Worm (Caenorhabditis elegans): ENCODE data around the gene B0507.7.
A peak's percentile ranks its signal among the peaks of the same experiment; 100 is the strongest.

Gene B0507.7

ce11 chrV:8786245-8786644 is 27.7 kb upstream of the B0507.7 start, which contains the start of gene sup-37:
Gene sup-37 (plus strand): TSS chrV:8786545.
- TF ChIP-seq nhr-12 (tag; optimal IDR thresholded peaks at IDR 0.05) (no peak), egl-27 (tag; optimal IDR thresholded peaks at IDR 0.05) (no peak), lin-11 (tag; optimal IDR thresholded peaks at IDR 0.05) (no peak), mab-5 (tag; optimal IDR thresholded peaks at IDR 0.05) (no peak), ZK546.5 (tag; optimal IDR thresholded peaks at IDR 0.05) (no peak), crh-2 (tag; optimal IDR thresholded peaks at IDR 0.05) (no peak), fos-1 (tag; optimal IDR thresholded peaks at IDR 0.05) (no peak), F13H6.1 (tag; optimal IDR thresholded peaks at IDR 0.05) (no peak), nhr-237 (tag; optimal IDR thresholded peaks at IDR 0.05) (no peak), ztf-4 (tag; optimal IDR thresholded peaks at IDR 0.05) (no peak), unc-62 (GFP tag; optimal IDR thresholded peaks at IDR 0.05) (no peak)

DNA sequence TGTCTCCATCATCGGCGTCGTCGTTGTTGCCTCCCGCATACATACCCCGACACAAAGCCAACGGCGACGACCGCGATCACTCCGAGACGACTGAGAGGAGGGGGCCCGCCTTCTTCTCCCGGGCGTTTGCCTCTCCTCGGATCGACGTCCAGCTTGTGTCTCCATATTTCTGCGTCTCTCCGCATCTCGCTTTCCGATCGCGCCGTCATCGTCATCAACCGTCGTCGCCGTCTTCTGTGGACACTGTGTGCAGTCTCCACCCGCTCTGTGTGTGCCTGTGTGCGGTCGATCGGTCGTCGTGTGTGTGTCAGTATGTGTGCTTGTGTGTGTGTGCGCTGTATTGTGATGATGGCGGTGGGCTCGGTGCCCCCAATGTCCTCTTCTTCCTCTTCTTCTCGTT is 27.0 kb upstream of the B0507.7 start:
- TF ChIP-seq F13H6.1 (tag; optimal IDR thresholded peaks at IDR 0.05) = peak; percentile 50
- TF ChIP-seq nhr-77 (tag; optimal IDR thresholded peaks at IDR 0.05) = no peak
- TF ChIP-seq nhr-129 (tag; optimal IDR thresholded peaks at IDR 0.05) = peak; percentile 72
- peak; percentile 30 for TF ChIP-seq fos-1 (tag; optimal IDR thresholded peaks at IDR 0.05)

DNA sequence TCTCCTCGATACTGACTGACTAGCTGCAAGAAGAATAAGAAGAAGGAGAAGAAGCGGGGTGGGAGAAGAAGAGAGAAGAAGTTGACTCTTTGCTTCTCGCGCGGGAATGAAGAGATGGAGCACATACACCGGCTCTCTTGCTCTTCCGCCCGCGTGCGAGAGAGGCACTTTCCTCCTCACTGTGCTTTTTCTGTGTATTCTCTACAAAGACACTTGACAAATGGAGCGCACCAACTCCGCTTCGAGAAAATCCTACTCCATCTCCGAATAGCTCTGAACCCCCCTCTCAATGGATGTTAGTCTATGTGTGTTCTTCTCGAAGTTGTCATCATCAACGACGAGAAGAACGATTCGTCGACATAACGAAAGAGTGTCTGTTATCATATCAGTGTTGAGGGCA is 26.0 kb upstream of the B0507.7 start:
- no peak for TF ChIP-seq sma-9 (GFP tag; optimal IDR thresholded peaks at IDR 0.05)
- TF ChIP-seq sma-9 (tag; optimal IDR thresholded peaks at IDR 0.05) = no peak
- no peak for TF ChIP-seq skn-1 (tag; optimal IDR thresholded peaks at IDR 0.05)
- TF ChIP-seq nhr-77 (tag; optimal IDR thresholded peaks at IDR 0.05) = no peak
- no peak for TF ChIP-seq unc-62 (GFP tag; optimal IDR thresholded peaks at IDR 0.05)
- no peak for TF ChIP-seq sma-3 (GFP tag; optimal IDR thresholded peaks at IDR 0.05)

ce11 chrV:8782112-8782511 is 23.6 kb upstream of the B0507.7 start:
- peak; percentile 6 for TF ChIP-seq fos-1 (tag; optimal IDR thresholded peaks at IDR 0.05)
- TF ChIP-seq sma-3 (GFP tag; optimal IDR thresholded peaks at IDR 0.05) = no peak
- TF ChIP-seq nhr-129 (tag; optimal IDR thresholded peaks at IDR 0.05) = peak; percentile 45

ce11 chrV:8781164-8781563 is 22.6 kb upstream of the B0507.7 start:
- TF ChIP-seq fos-1 (tag; optimal IDR thresholded peaks at IDR 0.05) = peak; percentile 64
- TF ChIP-seq sma-9 (GFP tag; optimal IDR thresholded peaks at IDR 0.05) = no peak
- no peak for TF ChIP-seq sma-9 (tag; optimal IDR thresholded peaks at IDR 0.05)

DNA sequence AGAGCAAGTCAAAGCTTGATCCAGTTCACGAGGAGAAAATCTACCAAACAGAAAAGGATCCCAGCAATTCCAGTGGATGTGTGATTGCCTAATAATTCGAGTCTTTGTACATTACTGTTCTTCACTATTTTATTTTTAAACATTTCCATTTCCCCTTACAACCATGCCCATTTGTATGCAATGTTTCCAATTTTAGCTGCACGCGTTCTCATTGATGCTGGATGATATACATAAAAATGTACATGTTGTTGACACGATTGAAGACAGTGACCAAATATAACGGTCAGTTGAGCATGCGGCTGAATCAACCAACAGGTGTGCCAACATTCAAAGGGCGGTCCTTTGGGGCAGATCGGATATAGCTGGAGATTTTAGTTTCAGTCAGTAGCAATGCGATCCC is 17.8 kb upstream of the B0507.7 start, which contains the start of gene B0507.1:
Gene B0507.1, plus strand, starts transcription at position 301 of the 400 bp plus-strand sequence.
- TF ChIP-seq unc-62 (GFP tag; optimal IDR thresholded peaks at IDR 0.05) (no peak), sem-4 (tag; optimal IDR thresholded peaks at IDR 0.05) (no peak), peb-1 (tag; optimal IDR thresholded peaks at IDR 0.05) (no peak), mab-5 (tag; optimal IDR thresholded peaks at IDR 0.05) (no peak), ceh-16 (tag; optimal IDR thresholded peaks at IDR 0.05) (no peak), nhr-6 (tag; optimal IDR thresholded peaks at IDR 0.05) (no peak), elt-3 (tag; optimal IDR thresholded peaks at IDR 0.05) (no peak), mdl-1 (tag; optimal IDR thresholded peaks at IDR 0.05) (no peak), sma-3 (GFP tag; optimal IDR thresholded peaks at IDR 0.05) (no peak), ceh-82 (tag; optimal IDR thresholded peaks at IDR 0.05) (no peak), F13H6.1 (tag; optimal IDR thresholded peaks at IDR 0.05) (no peak), nhr-12 (tag; optimal IDR thresholded peaks at IDR 0.05) (no peak), alr-1 (tag; optimal IDR thresholded peaks at IDR 0.05) (no peak), fos-1 (tag; optimal IDR thresholded peaks at IDR 0.05) (no peak)

DNA sequence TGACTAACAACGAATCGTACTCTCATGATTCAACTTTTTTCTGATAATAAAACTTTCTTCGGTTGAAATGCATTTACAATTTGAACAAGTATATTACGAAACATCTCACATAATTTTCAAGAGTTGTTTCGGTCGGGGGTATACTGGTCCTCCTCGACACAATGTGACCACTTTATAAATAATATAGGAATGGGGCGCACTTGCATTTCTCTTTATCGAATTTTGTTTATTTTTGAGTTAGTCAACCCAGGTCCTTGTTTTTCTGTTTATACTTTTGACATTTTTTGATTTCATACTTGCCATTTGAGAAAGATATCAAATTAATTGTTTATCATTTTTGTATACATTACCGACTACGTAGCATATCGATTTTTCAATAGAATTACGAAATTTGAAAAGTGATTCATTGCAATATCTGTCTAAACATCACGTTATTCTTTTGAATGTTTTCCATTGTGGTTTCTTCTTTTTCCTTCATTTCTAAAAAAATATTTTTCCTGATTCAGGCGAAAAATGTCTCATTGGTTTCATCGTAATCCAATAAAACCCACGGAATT is 15.4 kb upstream of the B0507.7 start, which contains the start of gene B0507.2:
Gene B0507.2, plus strand, starts transcription at position 507 of the 557 bp plus-strand sequence.
- no peak for TF ChIP-seq zag-1 (tag; optimal IDR thresholded peaks at IDR 0.05)
- TF ChIP-seq fos-1 (tag; optimal IDR thresholded peaks at IDR 0.05) = peak; percentile 56
- TF ChIP-seq nhr-6 (tag; optimal IDR thresholded peaks at IDR 0.05) = no peak
- TF ChIP-seq nhr-129 (tag; optimal IDR thresholded peaks at IDR 0.05) = peak; percentile 9
- no peak for TF ChIP-seq unc-39 (tag; optimal IDR thresholded peaks at IDR 0.05)
- peak in 1 of 2 experiments; percentile 35 for TF ChIP-seq lsy-2 (tag; optimal IDR thresholded peaks at IDR 0.05)
- no peak for TF ChIP-seq unc-62 (GFP tag; optimal IDR thresholded peaks at IDR 0.05)
- no peak for TF ChIP-seq R02D3.7 (tag; optimal IDR thresholded peaks at IDR 0.05)
- TF ChIP-seq unc-55 (GFP tag; optimal IDR thresholded peaks at IDR 0.05) = peak; percentile 57
- no peak for TF ChIP-seq nhr-23 (tag; optimal IDR thresholded peaks at IDR 0.05)
- peak; percentile 42 for TF ChIP-seq C34F6.9 (tag; optimal IDR thresholded peaks at IDR 0.05)
- TF ChIP-seq mab-5 (tag; optimal IDR thresholded peaks at IDR 0.05) = no peak

All from whole organism, L2 larva.